ENCODE assay signal across 5 fruit fly cellular contexts in genomic region chr2L:8423460-8424089, dm6.
A peak's percentile ranks its signal among the peaks of the same experiment; 100 is the strongest.
TF ChIP-seq lines count a peak whose summit lies in the region.

No protein-coding gene starts in this region.

- TF ChIP-seq CTCF in whole organism, embryonic (GFP tag; optimal IDR thresholded peaks at IDR 0.05; lab: Kevin White, UChicago): no peak

TF ChIP-seq in whole organism, adult, 20 proteins besides CTCF, POLR2A, EP300 and RAD21:
- no peak for TF ChIP-seq CG1620 (GFP tag; optimal IDR thresholded peaks at IDR 0.05; lab: Kevin White, UChicago)
- TF ChIP-seq bab1 (GFP tag; optimal IDR thresholded peaks at IDR 0.05; lab: Kevin White, UChicago): no peak
- peak; percentile 90 for TF ChIP-seq tj (GFP tag; optimal IDR thresholded peaks at IDR 0.05; lab: Kevin White, UChicago)
- TF ChIP-seq cnc (optimal IDR thresholded peaks at IDR 0.05; lab: Kevin White, UChicago): no peak
- no peak for TF ChIP-seq CG5204 (GFP tag; optimal IDR thresholded peaks at IDR 0.05; lab: Kevin White, UChicago)
- no peak for TF ChIP-seq toe (GFP tag; optimal IDR thresholded peaks at IDR 0.05; lab: Kevin White, UChicago)
- no peak for TF ChIP-seq ovo (GFP tag; optimal IDR thresholded peaks at IDR 0.05; lab: Kevin White, UChicago)

TF ChIP-seq in whole organism, embryonic, 481 proteins besides CTCF, POLR2A, EP300 and RAD21 (continues in another document):
- TF ChIP-seq CG14050 (GFP tag; IDR thresholded peaks at IDR 0.05; lab: Robert Waterston, UW): no peak
- peak in 1 of 2 experiments; percentile 67 for TF ChIP-seq eve (GFP tag; optimal IDR thresholded peaks at IDR 0.05; lab: Kevin White, UChicago)
- no peak for TF ChIP-seq pum (GFP tag; optimal IDR thresholded peaks at IDR 0.05; lab: Kevin White, UChicago)
- no peak for TF ChIP-seq CG3995 (GFP tag; optimal IDR thresholded peaks at IDR 0.05; lab: Kevin White, UChicago)
- TF ChIP-seq CG8944 (GFP tag; optimal IDR thresholded peaks at IDR 0.05; lab: Kevin White, UChicago): no peak
- no peak for TF ChIP-seq chm (GFP tag; IDR thresholded peaks at IDR 0.05; lab: Robert Waterston, UW)
- TF ChIP-seq CG33213 (GFP tag; optimal IDR thresholded peaks at IDR 0.05; lab: Kevin White, UChicago): peak; percentile 1
- no peak for TF ChIP-seq sna (GFP tag; IDR thresholded peaks at IDR 0.05; lab: Robert Waterston, UW; ENCODE audit: partially characterized antibody)
- TF ChIP-seq crp (GFP tag; optimal IDR thresholded peaks at IDR 0.05; lab: Kevin White, UChicago): no peak
- TF ChIP-seq C15 (GFP tag; IDR thresholded peaks at IDR 0.05; lab: Robert Waterston, UW): no peak
- TF ChIP-seq Kr (GFP tag; optimal IDR thresholded peaks at IDR 0.05; lab: Kevin White, UChicago): peak; percentile 34
- no peak for TF ChIP-seq CG31388 (GFP tag; optimal IDR thresholded peaks at IDR 0.05; lab: Kevin White, UChicago)
- TF ChIP-seq CG18262 (tag; optimal IDR thresholded peaks at IDR 0.05; lab: Kevin White, UChicago): peak; percentile 42
- no peak for TF ChIP-seq CG10366 (GFP tag; IDR thresholded peaks at IDR 0.05; lab: Robert Waterston, UW)
- TF ChIP-seq grn (GFP tag; optimal IDR thresholded peaks at IDR 0.05; lab: Kevin White, UChicago): peak; percentile 55
- no peak for TF ChIP-seq CG11696 (GFP tag; IDR thresholded peaks at IDR 0.05; lab: Robert Waterston, UW)
- no peak for TF ChIP-seq abd-A (tag; optimal IDR thresholded peaks at IDR 0.05; lab: Kevin White, UChicago)
- TF ChIP-seq Sry-β (GFP tag; optimal IDR thresholded peaks at IDR 0.05; lab: Kevin White, UChicago): peak; percentile 92
- TF ChIP-seq Med (GFP tag; lab: Kevin White, UChicago): peak; percentile 44
- TF ChIP-seq br (optimal IDR thresholded peaks at IDR 0.05; lab: Kevin White, UChicago): no peak
- TF ChIP-seq hth (optimal IDR thresholded peaks at IDR 0.05; lab: Kevin White, UChicago): no peak
- no peak for TF ChIP-seq Hr78 (GFP tag; optimal IDR thresholded peaks at IDR 0.05; lab: Kevin White, UChicago)

TF ChIP-seq in whole organism, prepupa, 60 proteins besides CTCF, POLR2A, EP300 and RAD21 (continues in another document):
- TF ChIP-seq cyc (GFP tag; optimal IDR thresholded peaks at IDR 0.05; lab: Kevin White, UChicago): no peak
- no peak for TF ChIP-seq salr (GFP tag; optimal IDR thresholded peaks at IDR 0.05; lab: Kevin White, UChicago)
- TF ChIP-seq net (GFP tag; optimal IDR thresholded peaks at IDR 0.05; lab: Kevin White, UChicago): no peak
- TF ChIP-seq eg (GFP tag; IDR thresholded peaks at IDR 0.05; lab: Robert Waterston, UW): no peak
- no peak for TF ChIP-seq Lpt (GFP tag; optimal IDR thresholded peaks at IDR 0.05; lab: Kevin White, UChicago)
- TF ChIP-seq CG6792 (GFP tag; optimal IDR thresholded peaks at IDR 0.05; lab: Kevin White, UChicago): no peak
- TF ChIP-seq CG16779 (tag; optimal IDR thresholded peaks at IDR 0.05; lab: Kevin White, UChicago): no peak
- TF ChIP-seq Sox102F (GFP tag; optimal IDR thresholded peaks at IDR 0.05; lab: Kevin White, UChicago): peak; percentile 57
- peak; percentile 40 for TF ChIP-seq Met (GFP tag; optimal IDR thresholded peaks at IDR 0.05; lab: Kevin White, UChicago)
- TF ChIP-seq CG6276 (GFP tag; optimal IDR thresholded peaks at IDR 0.05; lab: Kevin White, UChicago): no peak
- peak; percentile 3 for TF ChIP-seq Hr4 (GFP tag; optimal IDR thresholded peaks at IDR 0.05; lab: Kevin White, UChicago)
- no peak for TF ChIP-seq pdm3 (GFP tag; optimal IDR thresholded peaks at IDR 0.05; lab: Kevin White, UChicago)
- no peak for TF ChIP-seq CG11294 (GFP tag; IDR thresholded peaks at IDR 0.05; lab: Robert Waterston, UW)
- no peak for TF ChIP-seq dac (GFP tag; optimal IDR thresholded peaks at IDR 0.05; lab: Kevin White, UChicago)
- no peak for TF ChIP-seq lz (GFP tag; optimal IDR thresholded peaks at IDR 0.05; lab: Kevin White, UChicago)
- no peak for TF ChIP-seq CG7368 (GFP tag; optimal IDR thresholded peaks at IDR 0.05; lab: Kevin White, UChicago)
- no peak for TF ChIP-seq CG9139 (GFP tag; optimal IDR thresholded peaks at IDR 0.05; lab: Kevin White, UChicago)
- peak; percentile 24 for TF ChIP-seq CG10631 (GFP tag; optimal IDR thresholded peaks at IDR 0.05; lab: Kevin White, UChicago)
- TF ChIP-seq fd59A (GFP tag; optimal IDR thresholded peaks at IDR 0.05; lab: Kevin White, UChicago): no peak
- TF ChIP-seq CG3919 (GFP tag; optimal IDR thresholded peaks at IDR 0.05; lab: Kevin White, UChicago): peak; percentile 7
- no peak for TF ChIP-seq Eip75B (GFP tag; optimal IDR thresholded peaks at IDR 0.05; lab: Kevin White, UChicago)
- TF ChIP-seq Gug (GFP tag; IDR thresholded peaks at IDR 0.05; lab: Robert Waterston, UW): no peak
- no peak for TF ChIP-seq CG11902 (GFP tag; optimal IDR thresholded peaks at IDR 0.05; lab: Kevin White, UChicago)
- no peak for TF ChIP-seq CG8632 (GFP tag; optimal IDR thresholded peaks at IDR 0.05; lab: Kevin White, UChicago)

TF ChIP-seq in whole organism, pupa, 21 proteins besides CTCF, POLR2A, EP300 and RAD21:
- no peak for TF ChIP-seq rn (GFP tag; IDR thresholded peaks at IDR 0.05; lab: Robert Waterston, UW)
- TF ChIP-seq Ets98B (GFP tag; IDR thresholded peaks at IDR 0.05; lab: Robert Waterston, UW): no peak
- TF ChIP-seq Pif1B (GFP tag; optimal IDR thresholded peaks at IDR 0.05; lab: Kevin White, UChicago): peak; percentile 24
- TF ChIP-seq Pif1A (GFP tag; optimal IDR thresholded peaks at IDR 0.05; lab: Kevin White, UChicago): peak; percentile 16
- no peak for TF ChIP-seq fd96Ca (GFP tag; IDR thresholded peaks at IDR 0.05; lab: Robert Waterston, UW)
- peak; percentile 30 for TF ChIP-seq CG8159 (tag; optimal IDR thresholded peaks at IDR 0.05; lab: Kevin White, UChicago)
- TF ChIP-seq CG15710 (tag; optimal IDR thresholded peaks at IDR 0.05; lab: Kevin White, UChicago): peak; percentile 4
TF ChIP-seq in whole organism, pupa: peak in this region for 4.

TF ChIP-seq in whole organism, wandering third instar larva, 38 proteins besides CTCF, POLR2A, EP300 and RAD21:
- TF ChIP-seq Hr78 (GFP tag; optimal IDR thresholded peaks at IDR 0.05; lab: Kevin White, UChicago) (no peak), Myc (optimal IDR thresholded peaks at IDR 0.05; lab: Kevin White, UChicago) (peak; percentile 59), rgr (GFP tag; optimal IDR thresholded peaks at IDR 0.05; lab: Kevin White, UChicago) (peak; percentile 23), dl (GFP tag; optimal IDR thresholded peaks at IDR 0.05; lab: Kevin White, UChicago; ENCODE audit: insufficient read depth in 1 of 2, partially characterized antibody in 2 of 2) (no peak), fru (GFP tag; optimal IDR thresholded peaks at IDR 0.05; lab: Kevin White, UChicago) (peak; percentile 49), tai (GFP tag; optimal IDR thresholded peaks at IDR 0.05; lab: Kevin White, UChicago) (peak; percentile 33), ey (GFP tag; optimal IDR thresholded peaks at IDR 0.05; lab: Kevin White, UChicago) (no peak), psq (GFP tag; optimal IDR thresholded peaks at IDR 0.05; lab: Kevin White, UChicago) (peak; percentile 32), Hnf4 (GFP tag; optimal IDR thresholded peaks at IDR 0.05; lab: Kevin White, UChicago) (peak; percentile 59), OdsH (GFP tag; optimal IDR thresholded peaks at IDR 0.05; lab: Kevin White, UChicago) (peak; percentile 43), CG9705 (GFP tag; optimal IDR thresholded peaks at IDR 0.05; lab: Kevin White, UChicago) (no peak), br (GFP tag; optimal IDR thresholded peaks at IDR 0.05; lab: Kevin White, UChicago) (peak; percentile 26), h (GFP tag; optimal IDR thresholded peaks at IDR 0.05; lab: Kevin White, UChicago) (peak; percentile 68), woc (GFP tag; optimal IDR thresholded peaks at IDR 0.05; lab: Kevin White, UChicago) (no peak), sage (GFP tag; optimal IDR thresholded peaks at IDR 0.05; lab: Kevin White, UChicago) (peak; percentile 9), Hr83 (GFP tag; optimal IDR thresholded peaks at IDR 0.05; lab: Kevin White, UChicago; ENCODE audit: poor library complexity, severe bottlenecking) (peak; percentile 31)
